Worm (Caenorhabditis elegans) whole organism, L4 larva: ENCODE measurements around the gene sra-6.
A peak's percentile ranks its signal among the peaks of the same experiment; 100 is the strongest.

Source experiments
- F10B5.3 ChIP-seq: sonication (generic microtip); optimal IDR thresholded peaks from 2 replicates; lab custom pipeline; 2016; ENCODE audit warnings: mild to moderate bottlenecking, missing genetic modification characterization, missing compliant biosample characterization
- R02D3.7 ChIP-seq: fragments of 150-350 bp; sonication (generic microtip); optimal IDR thresholded peaks from 3 replicates; lab custom pipeline; 2014; ENCODE audit warnings: missing biosample characterization, missing genetic modification characterization
- T20F7.1 ChIP-seq: fragments of 200-800 bp; sonication (Bioruptor generic); optimal IDR thresholded peaks from 2 replicates; lab custom pipeline; 2018; ENCODE audit warnings: mild to moderate bottlenecking, missing genetic modification characterization, missing compliant biosample characterization
- T26A8.4 ChIP-seq: fragments of 200-800 bp; sonication (Bioruptor generic); IDR thresholded peaks from 2 replicates; pipeline ENCODE4 v1.3.6; 2022; ENCODE audit warnings: missing genetic modification characterization, missing compliant biosample characterization
- Y75B8A.6 ChIP-seq: fragments of 200-800 bp; sonication (Bioruptor generic); IDR thresholded peaks from 2 replicates; pipeline ENCODE4 v1.3.6; 2022; ENCODE audit warnings: missing genetic modification reagents, missing genetic modification characterization, missing compliant biosample characterization
- aly-2 ChIP-seq: sonication (generic microtip); optimal IDR thresholded peaks from 2 replicates; lab custom pipeline; 2018; ENCODE audit warnings: missing biosample characterization, missing genetic modification characterization
- attf-4 ChIP-seq: sonication (generic microtip); optimal IDR thresholded peaks from 3 replicates; lab custom pipeline; 2017; ENCODE audit warnings: missing biosample characterization, missing genetic modification characterization
- ceh-44 ChIP-seq: fragments of 200-800 bp; sonication (Bioruptor generic); IDR thresholded peaks from 2 replicates; pipeline ENCODE4 v1.3.6; 2022; ENCODE audit warnings: missing genetic modification reagents, missing genetic modification characterization, missing compliant biosample characterization
- ces-1 ChIP-seq: fragments of 150-350 bp; sonication (generic microtip); optimal IDR thresholded peaks from 4 replicates; lab custom pipeline; 2014; ENCODE audit warnings: missing biosample characterization, missing genetic modification reagents, missing genetic modification characterization
- daf-12 ChIP-seq: fragments of 150-350 bp; optimal IDR thresholded peaks from 2 replicates; lab custom pipeline; 2014; ENCODE audit warnings: missing biosample characterization, missing genetic modification reagents, missing genetic modification characterization
- dmd-6 ChIP-seq: fragments of 200-800 bp; sonication (Bioruptor generic); IDR thresholded peaks from 2 replicates; pipeline ENCODE4 v1.3.6; 2022; ENCODE audit warnings: missing genetic modification reagents, missing genetic modification characterization, missing compliant biosample characterization
- duxl-1 ChIP-seq: sonication (generic microtip); optimal IDR thresholded peaks from 2 replicates; lab custom pipeline; 2016; ENCODE audit warnings: mild to moderate bottlenecking, missing genetic modification characterization, moderate library complexity, missing compliant biosample characterization; ENCODE audit not compliant: poor library complexity
- dve-1 ChIP-seq: sonication (generic microtip); optimal IDR thresholded peaks from 2 replicates; lab custom pipeline; 2017; ENCODE audit warnings: antibody characterized with exemption, mild to moderate bottlenecking, missing genetic modification characterization, missing compliant biosample characterization; ENCODE audit not compliant: insufficient read depth
- egl-43 ChIP-seq: fragments of 200-800 bp; sonication (Bioruptor generic); IDR thresholded peaks from 2 replicates; pipeline ENCODE4 v1.3.6; 2022; ENCODE audit warnings: missing genetic modification reagents, missing genetic modification characterization, missing compliant biosample characterization
- gei-8 ChIP-seq: fragments of 200-800 bp; sonication (Bioruptor generic); optimal IDR thresholded peaks from 2 replicates; lab custom pipeline; 2018; ENCODE audit warnings: mild to moderate bottlenecking, missing genetic modification characterization, missing compliant biosample characterization
- hif-1 ChIP-seq, 2 experiments: sonication (generic microtip); optimal IDR thresholded peaks; 2 replicates each; lab custom pipeline; 2016 to 2017; ENCODE audit warnings: missing compliant biosample characterization in 2 of 2, missing genetic modification characterization in 2 of 2, missing genetic modification reagents in 2 of 2, missing genotype in 2 of 2, mild to moderate bottlenecking in 1 of 2
- hlh-11 ChIP-seq: fragments of 200-800 bp; sonication (Bioruptor generic); optimal IDR thresholded peaks from 2 replicates; lab custom pipeline; 2018; ENCODE audit warnings: mild to moderate bottlenecking, missing genetic modification characterization, missing compliant biosample characterization
- hlh-30 ChIP-seq: sonication (generic microtip); optimal IDR thresholded peaks from 2 replicates; lab custom pipeline; 2017; ENCODE audit warnings: antibody characterized with exemption, mild to moderate bottlenecking, missing genetic modification characterization, missing compliant biosample characterization; ENCODE audit not compliant: insufficient read depth
- lin-1 ChIP-seq: fragments of 200-800 bp; sonication (Bioruptor generic); IDR thresholded peaks from 2 replicates; pipeline ENCODE4 v1.3.6; 2022; ENCODE audit warnings: missing genetic modification reagents, missing genetic modification characterization, missing compliant biosample characterization
- lin-29 ChIP-seq: fragments of 200-800 bp; sonication (Bioruptor generic); IDR thresholded peaks from 2 replicates; pipeline ENCODE4 v1.3.6; 2022; ENCODE audit warnings: missing genetic modification reagents, missing genetic modification characterization, missing compliant biosample characterization
- lir-3 ChIP-seq: sonication (generic microtip); optimal IDR thresholded peaks from 2 replicates; lab custom pipeline; 2016; ENCODE audit warnings: mild to moderate bottlenecking, missing genetic modification characterization, missing compliant biosample characterization
- lsy-2 ChIP-seq, 2 experiments: fragments of 150-350 bp in 1 of 2; sonication (generic microtip) in 1 of 2; optimal IDR thresholded peaks; 2 replicates each; lab custom pipeline; 2014 to 2017; ENCODE audit warnings: missing biosample characterization in 2 of 2, missing genetic modification characterization in 2 of 2
- madf-9 ChIP-seq: fragments of 200-800 bp; sonication (Bioruptor generic); conservative IDR thresholded peaks from 2 replicates; pipeline ENCODE4 v1.3.6; 2022; ENCODE audit warnings: missing genetic modification reagents, missing genetic modification characterization, missing compliant biosample characterization
- mep-1 ChIP-seq: fragments of 150-350 bp; sonication (generic microtip); optimal IDR thresholded peaks from 3 replicates; lab custom pipeline; 2014; ENCODE audit warnings: missing biosample characterization, missing genetic modification characterization
- mxl-2 ChIP-seq: fragments of 200-800 bp; sonication (Bioruptor generic); conservative IDR thresholded peaks from 2 replicates; pipeline ENCODE4 v1.3.6; 2022; ENCODE audit warnings: missing genetic modification reagents, missing genetic modification characterization, missing compliant biosample characterization
- nhr-111 ChIP-seq: fragments of 200-800 bp; sonication (Bioruptor generic); optimal IDR thresholded peaks from 2 replicates; lab custom pipeline; 2018; ENCODE audit warnings: mild to moderate bottlenecking, missing genetic modification characterization, missing compliant biosample characterization
- nhr-25 ChIP-seq: sonication (generic microtip); optimal IDR thresholded peaks from 2 replicates; lab custom pipeline; 2017; ENCODE audit warnings: missing genetic modification characterization, mild to moderate bottlenecking, missing compliant biosample characterization, antibody characterized with exemption, moderate library complexity, borderline replicate concordance; ENCODE audit not compliant: insufficient read depth
- nhr-28 ChIP-seq: fragments of 150-350 bp; optimal IDR thresholded peaks from 2 replicates; lab custom pipeline; 2014; ENCODE audit warnings: missing biosample characterization, missing genetic modification characterization
- nhr-41 ChIP-seq: fragments of 200-800 bp; sonication (Bioruptor generic); IDR thresholded peaks from 2 replicates; pipeline ENCODE4 v1.3.6; 2022; ENCODE audit warnings: missing genetic modification reagents, missing genetic modification characterization, missing compliant biosample characterization
- nhr-42 ChIP-seq: fragments of 200-800 bp; sonication (Bioruptor generic); IDR thresholded peaks from 2 replicates; pipeline ENCODE4 v1.3.6; 2022; ENCODE audit warnings: missing genetic modification characterization, missing compliant biosample characterization
- nhr-6 ChIP-seq: fragments of 150-350 bp; optimal IDR thresholded peaks from 2 replicates; lab custom pipeline; 2014; ENCODE audit warnings: missing biosample characterization, missing genetic modification characterization
- php-3 ChIP-seq: fragments of 200-800 bp; sonication (Bioruptor generic); IDR thresholded peaks from 2 replicates; pipeline ENCODE4 v1.3.6; 2022; ENCODE audit warnings: missing genetic modification reagents, missing genetic modification characterization, missing compliant biosample characterization
- skn-1 ChIP-seq: fragments of 150-350 bp; optimal IDR thresholded peaks from 2 replicates; lab custom pipeline; 2014; ENCODE audit warnings: missing biosample characterization, missing genetic modification characterization
- snpc-1.2 ChIP-seq: fragments of 200-800 bp; sonication (Bioruptor generic); IDR thresholded peaks from 2 replicates; pipeline ENCODE4 v1.3.6; 2022; ENCODE audit warnings: missing genetic modification reagents, missing genetic modification characterization, missing compliant biosample characterization
- spr-3 ChIP-seq: fragments of 200-800 bp; sonication (Bioruptor generic); optimal IDR thresholded peaks from 2 replicates; lab custom pipeline; 2018; ENCODE audit warnings: mild to moderate bottlenecking, missing genetic modification characterization, missing compliant biosample characterization
- tag-97 ChIP-seq: fragments of 200-800 bp; sonication (Bioruptor generic); IDR thresholded peaks from 2 replicates; pipeline ENCODE4 v1.3.6; 2022; ENCODE audit warnings: missing genetic modification characterization, missing compliant biosample characterization
- unc-130 ChIP-seq: sonication (generic microtip); optimal IDR thresholded peaks from 2 replicates; lab custom pipeline; 2016; ENCODE audit warnings: missing genetic modification reagents, missing genetic modification characterization, missing compliant biosample characterization
- unc-62 ChIP-seq, 3 experiments: fragments of 150-350 bp in 1 of 3; sonication (generic microtip); optimal IDR thresholded peaks in 2 of 3; peaks in 1 of 3; 1 replicate in 1 of 3; 2 replicates in 2 of 3; lab custom pipeline; 2014 to 2017; ENCODE audit warnings: missing biosample characterization in 3 of 3, missing genetic modification characterization in 3 of 3, missing genetic modification reagents in 3 of 3, missing genotype in 1 of 3
- vab-7 ChIP-seq: fragments of 200-800 bp; sonication (Bioruptor generic); IDR thresholded peaks from 2 replicates; pipeline ENCODE4 v1.3.6; 2022; ENCODE audit warnings: missing genetic modification reagents, missing genetic modification characterization, missing compliant biosample characterization
- zfp-2 ChIP-seq: sonication (generic microtip); optimal IDR thresholded peaks from 2 replicates; lab custom pipeline; 2016; ENCODE audit warnings: mild to moderate bottlenecking, missing genetic modification characterization, missing compliant biosample characterization
- zfp-3 ChIP-seq: fragments of 200-800 bp; sonication (Bioruptor generic); conservative IDR thresholded peaks from 2 replicates; pipeline ENCODE4 v1.3.6; 2022; ENCODE audit warnings: missing genetic modification reagents, missing genetic modification characterization, missing compliant biosample characterization
- zip-11 ChIP-seq: fragments of 200-800 bp; sonication (Bioruptor generic); IDR thresholded peaks from 2 replicates; pipeline ENCODE4 v1.3.6; 2022; ENCODE audit warnings: missing genetic modification characterization, missing compliant biosample characterization
- ztf-11 ChIP-seq: fragments of 150-350 bp; optimal IDR thresholded peaks from 2 replicates; lab custom pipeline; 2014; ENCODE audit warnings: missing biosample characterization, missing genetic modification characterization

The sra-6 gene

DNA sequence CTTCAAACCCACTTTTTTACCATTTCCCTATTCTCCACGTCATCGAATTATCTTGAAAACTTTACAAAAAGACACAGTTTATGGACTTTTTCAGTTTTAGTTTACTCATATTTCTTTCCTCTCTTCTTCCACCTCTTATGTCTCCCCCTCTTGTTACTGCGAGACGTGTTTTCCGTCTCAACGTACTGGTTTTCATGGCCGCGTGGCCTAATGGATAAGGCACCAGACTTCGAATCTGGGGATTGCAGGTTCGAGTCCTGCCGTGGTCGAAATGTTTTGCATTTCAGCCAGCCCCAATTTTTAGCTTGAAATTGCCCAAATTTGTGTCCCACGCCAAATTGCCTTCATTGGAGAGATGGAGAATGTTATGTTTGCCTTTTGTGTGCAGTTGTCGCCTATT lies 15.4 kb upstream of the sra-6 start (continued):
- TF ChIP-seq mxl-2 (GFP tag; lab: Robert Waterston, UW) = peak; percentile 69; the same call in 1 of the 2 replicates
- peak; percentile 67 for TF ChIP-seq dmd-6 (GFP tag; lab: Robert Waterston, UW)
- peak; percentile 80 for TF ChIP-seq madf-9 (GFP tag; lab: Robert Waterston, UW)
- peak; percentile 53 for TF ChIP-seq gei-8 (GFP tag; lab: Kevin White, UChicago)
- TF ChIP-seq vab-7 (GFP tag; lab: Robert Waterston, UW) = peak; percentile 92
- peak; percentile 82; the same call in 1 of the 2 replicates for TF ChIP-seq nhr-41 (GFP tag; lab: Robert Waterston, UW)
- peak in 1 of 2 experiments; percentile 38 for TF ChIP-seq hif-1 (tag; optimal IDR thresholded peaks at IDR 0.05; lab: Kevin White, UChicago)
- peak; percentile 72; the same call in 1 of the 2 replicates for TF ChIP-seq Y75B8A.6 (GFP tag; lab: Robert Waterston, UW)
- TF ChIP-seq ces-1 (GFP tag; lab: Kevin White, UChicago) = no peak
- no peak for TF ChIP-seq lir-3 (tag; lab: Kevin White, UChicago)
- peak; percentile 96 for TF ChIP-seq egl-43
- TF ChIP-seq ztf-11 (tag; lab: Kevin White, UChicago) = no peak
- peak; percentile 49; the same call in 1 of the 2 replicates for TF ChIP-seq zfp-3 (GFP tag; lab: Robert Waterston, UW)
- peak; percentile 71 for TF ChIP-seq spr-3
- no peak for TF ChIP-seq R02D3.7 (tag; lab: Kevin White, UChicago)
- peak; percentile 39 for TF ChIP-seq aly-2
- TF ChIP-seq attf-4 = no peak
- no peak for TF ChIP-seq unc-62 (GFP tag; optimal IDR thresholded peaks at IDR 0.05 in 1 of 2; lab: Kevin White, UChicago)
- TF ChIP-seq unc-62 (tag; optimal IDR thresholded peaks at IDR 0.05; lab: Kevin White, UChicago) = no peak
- no peak for TF ChIP-seq tag-97
- TF ChIP-seq skn-1 (tag; lab: Kevin White, UChicago) = no peak
- TF ChIP-seq zfp-2 = no peak
- TF ChIP-seq T26A8.4 (GFP tag; lab: Robert Waterston, UW) = peak; percentile 65; the same call in 1 of the 2 replicates
- 0 out of 2 replicates have a peak, but pooled peaks have one; percentile 27 for TF ChIP-seq lin-29 (GFP tag; lab: Robert Waterston, UW)
- TF ChIP-seq F10B5.3 (tag; lab: Kevin White, UChicago) = no peak
- TF ChIP-seq nhr-42 (GFP tag; lab: Robert Waterston, UW) = no peak
- TF ChIP-seq lin-1 (GFP tag; lab: Robert Waterston, UW) = peak; percentile 83
- TF ChIP-seq zip-11 (GFP tag; lab: Robert Waterston, UW) = 0 out of 2 replicates have a peak, but pooled peaks have one; percentile 42
- TF ChIP-seq ceh-44 = 0 out of 2 replicates have a peak, but pooled peaks have one; percentile 46
- peak; percentile 69; the same call in 1 of the 2 replicates for TF ChIP-seq php-3 (GFP tag; lab: Robert Waterston, UW)
- peak; percentile 63 for TF ChIP-seq unc-130 (GFP tag; lab: Kevin White, UChicago)
- peak in 1 of 2 experiments; percentile 29 for TF ChIP-seq lsy-2 (tag; optimal IDR thresholded peaks at IDR 0.05; lab: Kevin White, UChicago)
- peak; percentile 59 for TF ChIP-seq duxl-1

DNA sequence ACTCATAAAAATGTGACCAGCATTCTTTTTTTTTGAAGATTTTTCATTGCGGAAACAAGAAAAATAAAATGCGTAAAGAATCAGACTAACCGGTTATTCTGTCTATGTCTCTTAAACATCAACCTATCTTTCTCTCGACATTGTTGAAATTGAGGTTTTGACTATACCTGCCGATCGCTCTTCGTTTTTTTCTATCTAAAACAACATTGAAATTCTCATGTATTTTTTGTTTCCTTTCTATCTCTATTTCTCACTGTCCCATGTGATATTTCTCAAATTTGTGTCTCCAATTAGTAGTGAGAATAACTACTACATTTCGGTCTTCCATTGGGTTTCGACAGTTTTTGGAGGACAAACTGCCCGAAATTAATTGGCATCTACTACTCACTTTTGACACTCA lies 10.3 kb upstream of the sra-6 start:
- 0 out of 2 replicates have a peak, but pooled peaks have one; percentile 6 for TF ChIP-seq dmd-6 (GFP tag; lab: Robert Waterston, UW)
- TF ChIP-seq attf-4 = no peak
- TF ChIP-seq dve-1 (tag; lab: Kevin White, UChicago) = peak; percentile 5
- no peak for TF ChIP-seq hif-1 (tag; optimal IDR thresholded peaks at IDR 0.05; lab: Kevin White, UChicago)
- no peak for TF ChIP-seq nhr-6 (tag; lab: Kevin White, UChicago)
- peak; percentile 64 for TF ChIP-seq nhr-28 (tag; lab: Kevin White, UChicago)
- no peak for TF ChIP-seq daf-12
- TF ChIP-seq nhr-25 (tag; lab: Kevin White, UChicago) = peak; percentile 37
- TF ChIP-seq hlh-30 = peak; percentile 42
- no peak for TF ChIP-seq snpc-1.2 (GFP tag; lab: Robert Waterston, UW)
- peak; percentile 6 for TF ChIP-seq T20F7.1
- peak; percentile 15 for TF ChIP-seq mep-1 (tag; lab: Kevin White, UChicago)
- TF ChIP-seq duxl-1 = no peak
- TF ChIP-seq hlh-11 (tag; lab: Kevin White, UChicago) = peak; percentile 15
- TF ChIP-seq nhr-111 (GFP tag; lab: Kevin White, UChicago) = no peak
- TF ChIP-seq lsy-2 (tag; optimal IDR thresholded peaks at IDR 0.05; lab: Kevin White, UChicago) = peak in 1 of 2 experiments; percentile 3
